Worm (Caenorhabditis elegans) whole organism, mixed stage, embryonic: Measurements from ENCODE around the gene ZK1067.4.
A peak's percentile ranks its signal among the peaks of the same experiment; 100 is the strongest.

Experiments used
- bed-3 ChIP-seq: fragments of 200-800 bp; sonication (Bioruptor generic); optimal IDR thresholded peaks from 3 replicates; lab custom pipeline; 2018; ENCODE audit warnings: mild to moderate bottlenecking, missing genetic modification characterization, moderate library complexity, missing compliant biosample characterization
- ceh-39 ChIP-seq: fragments of 150-350 bp; optimal IDR thresholded peaks from 2 replicates; lab custom pipeline; 2014; ENCODE audit warnings: missing biosample characterization, missing genetic modification characterization
- ceh-43 ChIP-seq: fragments of 200-800 bp; sonication (Bioruptor generic); optimal IDR thresholded peaks from 2 replicates; lab custom pipeline; 2018; ENCODE audit warnings: mild to moderate bottlenecking, missing genetic modification characterization, moderate library complexity, missing compliant biosample characterization
- ces-1 ChIP-seq: fragments of 150-350 bp; optimal IDR thresholded peaks from 2 replicates; lab custom pipeline; 2014; ENCODE audit warnings: missing biosample characterization, missing genetic modification reagents, missing genetic modification characterization
- cnd-1 ChIP-seq: fragments of 200-800 bp; sonication (Bioruptor generic); optimal IDR thresholded peaks from 2 replicates; lab custom pipeline; 2018; ENCODE audit warnings: mild to moderate bottlenecking, missing genetic modification characterization, missing compliant biosample characterization
- elt-3 ChIP-seq: fragments of 150-350 bp; optimal IDR thresholded peaks from 2 replicates; lab custom pipeline; 2014; ENCODE audit warnings: missing biosample characterization, missing genetic modification characterization
- flh-1 ChIP-seq: fragments of 200-800 bp; sonication (Bioruptor generic); optimal IDR thresholded peaks from 2 replicates; lab custom pipeline; 2018; ENCODE audit warnings: mild to moderate bottlenecking, missing genetic modification characterization, moderate library complexity, missing compliant biosample characterization
- ham-2 ChIP-seq: fragments of 200-800 bp; sonication (Bioruptor generic); optimal IDR thresholded peaks from 2 replicates; lab custom pipeline; 2018; ENCODE audit warnings: mild to moderate bottlenecking, missing genetic modification characterization, missing compliant biosample characterization
- lin-13 ChIP-seq: fragments of 150-350 bp; optimal IDR thresholded peaks from 2 replicates; lab custom pipeline; 2014; ENCODE audit warnings: missing biosample characterization, missing genetic modification characterization
- lin-32 ChIP-seq: fragments of 200-800 bp; sonication (Bioruptor generic); optimal IDR thresholded peaks from 2 replicates; lab custom pipeline; 2018; ENCODE audit warnings: mild to moderate bottlenecking, missing genetic modification characterization, missing compliant biosample characterization
- lsy-2 ChIP-seq: fragments of 150-350 bp; optimal IDR thresholded peaks from 2 replicates; lab custom pipeline; 2014; ENCODE audit warnings: missing biosample characterization, missing genetic modification characterization
- mab-5 ChIP-seq: fragments of 150-350 bp; optimal IDR thresholded peaks from 2 replicates; lab custom pipeline; 2014; ENCODE audit warnings: missing biosample characterization, missing genetic modification characterization
- mep-1 ChIP-seq: fragments of 150-350 bp; optimal IDR thresholded peaks from 2 replicates; lab custom pipeline; 2017; ENCODE audit warnings: missing biosample characterization, missing genetic modification reagents, missing genetic modification characterization, inconsistent platforms
- mls-2 ChIP-seq: sonication (generic microtip); optimal IDR thresholded peaks from 2 replicates; lab custom pipeline; 2016; ENCODE audit warnings: mild to moderate bottlenecking, missing genetic modification characterization, moderate library complexity, missing compliant biosample characterization
- nhr-12 ChIP-seq: fragments of 150-350 bp; optimal IDR thresholded peaks from 2 replicates; lab custom pipeline; 2014; ENCODE audit warnings: missing biosample characterization, missing genetic modification characterization
- nhr-2 ChIP-seq: fragments of 150-350 bp; optimal IDR thresholded peaks from 2 replicates; lab custom pipeline; 2014; ENCODE audit warnings: missing biosample characterization, missing genetic modification characterization
- nhr-237 ChIP-seq: fragments of 150-350 bp; optimal IDR thresholded peaks from 2 replicates; lab custom pipeline; 2014; ENCODE audit warnings: missing biosample characterization, missing genetic modification characterization
- nhr-28 ChIP-seq: fragments of 150-350 bp; optimal IDR thresholded peaks from 2 replicates; lab custom pipeline; 2014; ENCODE audit warnings: missing biosample characterization, missing genetic modification characterization
- nhr-76 ChIP-seq: sonication (generic microtip); optimal IDR thresholded peaks from 2 replicates; lab custom pipeline; 2017; ENCODE audit warnings: missing biosample characterization, missing genetic modification characterization
- pha-4 ChIP-seq: fragments of 150-350 bp; optimal IDR thresholded peaks from 2 replicates; lab custom pipeline; 2018; ENCODE audit warnings: missing biosample characterization, missing genetic modification reagents, missing genetic modification characterization
- sem-2 ChIP-seq: fragments of 200-800 bp; sonication (Bioruptor generic); optimal IDR thresholded peaks from 2 replicates; lab custom pipeline; 2018; ENCODE audit warnings: mild to moderate bottlenecking, missing genetic modification characterization, missing compliant biosample characterization
- snpc-4 ChIP-seq: fragments of 150-350 bp; optimal IDR thresholded peaks from 2 replicates; lab custom pipeline; 2014; ENCODE audit warnings: missing biosample characterization, missing genetic modification characterization
- sptf-1 ChIP-seq: sonication (generic microtip); optimal IDR thresholded peaks from 2 replicates; lab custom pipeline; 2017; ENCODE audit warnings: mild to moderate bottlenecking, missing genetic modification characterization, moderate library complexity, missing compliant biosample characterization
- tbx-8 ChIP-seq: fragments of 200-800 bp; sonication (Bioruptor generic); optimal IDR thresholded peaks from 2 replicates; lab custom pipeline; 2018; ENCODE audit warnings: mild to moderate bottlenecking, missing genetic modification characterization, moderate library complexity, missing compliant biosample characterization
- unc-120 ChIP-seq: sonication (generic microtip); optimal IDR thresholded peaks from 2 replicates; lab custom pipeline; 2017; ENCODE audit warnings: missing genetic modification characterization, missing compliant biosample characterization; ENCODE audit not compliant: poor library complexity, severe bottlenecking
- unc-39 ChIP-seq: fragments of 150-350 bp; optimal IDR thresholded peaks from 2 replicates; lab custom pipeline; 2014; ENCODE audit warnings: missing biosample characterization, missing genetic modification characterization
- unc-62 ChIP-seq: fragments of 150-350 bp; optimal IDR thresholded peaks from 2 replicates; lab custom pipeline; 2014; ENCODE audit warnings: missing biosample characterization, missing genetic modification reagents, missing genetic modification characterization

Gene ZK1067.4

DNA sequence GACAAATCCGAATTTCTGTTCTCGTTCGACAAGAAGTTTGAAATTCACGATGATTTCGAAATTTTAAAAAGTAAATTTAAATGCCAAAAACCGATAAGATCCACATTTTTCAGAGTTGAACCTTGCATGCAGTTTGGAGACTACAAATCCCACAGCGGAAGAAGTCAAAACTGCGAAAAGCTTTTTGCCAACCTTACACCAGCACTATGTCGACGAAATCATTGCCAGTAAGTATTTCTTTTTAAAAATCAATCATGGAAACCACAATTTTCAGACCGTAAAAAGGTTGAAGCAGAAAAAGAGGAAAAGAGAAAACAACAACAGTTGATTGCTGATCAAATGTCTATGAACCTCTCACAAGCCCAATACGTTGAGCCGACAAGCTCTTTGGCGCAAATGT lies 39.3 kb upstream of the ZK1067.4 start:
- TF ChIP-seq bed-3 (GFP tag; lab: Kevin White, UChicago) (no peak), mls-2 (tag; lab: Kevin White, UChicago) (no peak), lin-13 (tag; lab: Kevin White, UChicago) (no peak), unc-39 (tag; lab: Kevin White, UChicago) (no peak), nhr-28 (tag; lab: Kevin White, UChicago) (no peak), lin-32 (GFP tag; lab: Kevin White, UChicago) (no peak), cnd-1 (no peak), ham-2 (no peak), tbx-8 (GFP tag; lab: Kevin White, UChicago) (no peak), nhr-12 (tag; lab: Kevin White, UChicago) (no peak), flh-1 (GFP tag; lab: Kevin White, UChicago) (no peak)

DNA sequence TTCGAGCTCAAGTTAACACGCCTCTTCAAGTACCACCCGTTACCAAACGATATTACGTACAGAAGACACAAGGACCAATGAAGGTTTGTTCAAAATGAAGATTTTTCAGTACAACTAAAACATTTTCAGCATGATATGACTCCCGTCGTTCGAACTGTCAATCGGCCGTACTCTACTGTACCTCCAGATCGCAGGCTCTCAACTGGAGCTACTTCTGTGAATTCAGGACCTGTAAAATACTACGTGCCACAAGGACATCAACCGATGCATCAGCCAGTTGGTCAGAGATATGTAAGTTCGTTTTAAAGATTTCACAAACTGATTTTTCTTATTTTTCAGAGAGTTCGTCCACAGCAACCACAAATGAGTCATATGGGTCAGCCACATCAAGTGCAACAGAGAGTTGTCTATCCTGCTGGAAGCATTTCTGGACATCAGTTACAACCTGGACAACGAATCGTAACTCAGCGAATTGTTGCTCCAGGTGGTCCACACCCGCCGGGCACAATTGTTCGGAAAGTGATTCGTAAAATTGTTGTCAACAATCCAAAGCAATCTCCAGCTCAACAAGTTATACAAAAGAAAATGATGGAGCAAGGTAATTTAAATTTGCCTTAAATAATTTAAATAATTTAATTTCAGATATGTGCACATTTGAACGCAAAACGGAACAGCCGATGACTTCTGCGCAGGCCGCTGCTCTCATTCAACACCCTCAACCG lies 38.5 kb upstream of the ZK1067.4 start:
- TF ChIP-seq ceh-39 (no peak), ces-1 (no peak), nhr-76 (tag; lab: Kevin White, UChicago) (no peak), ham-2 (no peak), nhr-237 (tag; lab: Kevin White, UChicago) (no peak), snpc-4 (tag; lab: Kevin White, UChicago) (no peak), tbx-8 (GFP tag; lab: Kevin White, UChicago) (no peak)

DNA sequence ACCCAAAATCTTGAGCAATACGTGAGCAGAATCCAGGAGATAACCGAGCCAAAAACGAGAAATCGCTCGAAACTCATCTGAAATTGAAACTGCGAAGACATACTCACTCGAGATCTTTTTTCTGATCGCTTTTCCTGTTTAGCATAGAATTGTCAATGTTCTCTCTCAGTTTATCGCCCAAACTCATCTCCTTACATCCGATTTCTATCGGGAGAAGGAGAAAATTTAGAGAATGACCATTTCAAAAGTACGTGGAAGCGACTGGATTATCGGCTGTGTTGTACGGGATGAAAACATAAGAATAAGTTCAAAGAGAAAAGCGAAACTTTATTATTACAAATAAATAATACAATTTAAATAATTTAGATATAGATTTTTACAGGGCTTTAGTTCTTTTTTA lies 37.3 kb upstream of the ZK1067.4 start, which contains the start of gene T23G7.2:
TSS of gene T23G7.2 (minus strand) at position 101 of the 400 bp plus-strand sequence.
- TF ChIP-seq lsy-2 (tag; lab: Kevin White, UChicago), result no peak

DNA sequence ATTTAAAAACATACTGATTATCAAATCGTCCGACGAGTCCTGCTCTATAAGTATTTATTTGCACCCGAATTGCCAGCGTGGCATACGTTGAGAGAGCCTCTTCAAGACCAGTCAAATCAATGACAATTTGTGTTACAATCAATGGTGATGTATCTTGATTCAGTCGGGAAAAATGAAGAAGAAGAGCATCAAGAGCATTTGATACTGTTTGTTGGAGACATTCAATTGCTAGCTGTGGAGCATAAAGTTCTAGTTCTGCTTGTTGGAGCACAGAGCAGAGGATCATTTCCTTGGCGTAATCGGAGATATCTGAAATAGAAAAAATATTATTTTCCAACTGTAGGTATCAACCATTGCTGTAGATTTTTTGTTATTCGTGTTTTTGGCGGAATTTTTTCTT lies 36.7 kb upstream of the ZK1067.4 start:
- TF ChIP-seq lin-32 (GFP tag; lab: Kevin White, UChicago) (no peak), pha-4 (tag; lab: Kevin White, UChicago) (no peak)
- TF ChIP-seq, all 35 proteins: peak for 0

DNA sequence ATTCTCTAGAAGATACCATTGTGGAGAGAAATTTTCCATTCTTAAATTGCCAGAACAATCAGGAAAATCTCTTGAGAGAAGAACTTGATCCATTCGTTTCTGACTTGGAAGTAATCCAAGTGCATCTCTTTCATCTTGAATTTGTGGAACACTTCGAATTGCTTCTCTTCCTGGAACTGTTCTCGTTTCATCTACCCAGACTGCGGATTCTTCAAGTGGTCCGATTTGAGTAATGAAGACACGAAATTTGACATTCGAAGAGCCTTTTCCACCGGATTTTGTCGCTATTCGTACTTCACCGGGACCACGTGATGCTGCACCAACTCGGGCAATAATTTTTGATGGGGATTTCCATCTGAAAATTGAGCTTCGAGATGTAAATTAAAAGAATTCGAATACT lies 33.7 kb upstream of the ZK1067.4 start:
- TF ChIP-seq sptf-1 (tag; lab: Kevin White, UChicago) (no peak), tbx-8 (GFP tag; lab: Kevin White, UChicago) (no peak)

DNA sequence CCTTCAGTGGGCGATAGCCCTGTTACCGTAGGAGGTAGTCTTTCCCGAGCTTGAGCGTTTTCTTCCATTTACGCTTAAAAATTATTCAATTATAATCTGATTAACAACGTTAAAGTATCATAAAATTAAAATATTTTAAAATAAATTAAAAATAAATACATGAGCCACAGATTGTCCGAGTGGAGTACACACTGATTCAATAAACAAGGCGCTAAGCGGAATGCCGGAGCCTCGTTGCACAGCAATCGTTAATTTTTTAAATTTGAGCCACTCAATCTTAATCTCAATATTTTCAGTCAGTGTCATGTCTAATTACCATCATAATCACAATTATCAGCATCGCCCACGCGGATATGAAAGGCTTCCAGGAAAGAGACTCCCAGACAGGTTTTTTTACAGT lies 33.1 kb upstream of the ZK1067.4 start, which contains the start of the genes sec-5 and pir-1:
TSS of gene sec-5 (minus strand) at position 73 of the 400 bp plus-strand sequence.
TSS of gene pir-1 (plus strand) at position 221 of the 400 bp plus-strand sequence.
- TF ChIP-seq lin-13 (tag; lab: Kevin White, UChicago), result peak; percentile 25
- no peak for TF ChIP-seq nhr-28 (tag; lab: Kevin White, UChicago)
- TF ChIP-seq nhr-12 (tag; lab: Kevin White, UChicago), result no peak
- peak; percentile 38 for TF ChIP-seq ceh-43
- peak; percentile 10 for TF ChIP-seq lsy-2 (tag; lab: Kevin White, UChicago)
- peak; percentile 82 for TF ChIP-seq ces-1
- TF ChIP-seq mep-1 (tag; lab: Kevin White, UChicago), result peak; percentile 42

DNA sequence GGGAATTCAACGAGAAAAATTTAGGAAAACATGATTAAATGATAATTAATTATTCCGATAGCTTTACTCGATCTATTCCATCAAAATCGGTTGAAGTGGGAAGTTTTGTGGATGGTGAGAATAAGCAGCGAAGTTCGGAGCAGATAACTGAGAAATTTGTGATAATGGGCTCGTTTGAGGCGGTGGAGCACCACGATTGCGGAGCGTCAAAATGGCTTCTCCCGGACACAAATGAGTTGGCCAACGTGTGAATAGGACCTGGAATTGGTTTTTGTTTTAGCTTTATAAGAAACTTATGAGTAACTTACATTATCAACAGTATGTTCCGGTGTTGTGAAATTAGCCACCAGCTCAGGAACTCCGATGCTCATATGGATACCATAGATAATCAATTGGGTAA lies 31.4 kb upstream of the ZK1067.4 start:
- TF ChIP-seq snpc-4 (tag; lab: Kevin White, UChicago), result no peak
- no peak for TF ChIP-seq unc-120 (tag; lab: Kevin White, UChicago)
- no peak for TF ChIP-seq ham-2
- TF ChIP-seq lin-32 (GFP tag; lab: Kevin White, UChicago), result no peak
- TF ChIP-seq mls-2 (tag; lab: Kevin White, UChicago), result no peak
- no peak for TF ChIP-seq nhr-237 (tag; lab: Kevin White, UChicago)
- no peak for TF ChIP-seq elt-3
- TF ChIP-seq sem-2 (GFP tag; lab: Kevin White, UChicago), result no peak
- no peak for TF ChIP-seq nhr-2 (tag; lab: Kevin White, UChicago)
- no peak for TF ChIP-seq tbx-8 (GFP tag; lab: Kevin White, UChicago)
- TF ChIP-seq cnd-1, result no peak
- TF ChIP-seq unc-62 (GFP tag; lab: Kevin White, UChicago), result no peak
- TF ChIP-seq mab-5, result no peak
- TF ChIP-seq bed-3 (GFP tag; lab: Kevin White, UChicago), result no peak
